Worm (Caenorhabditis elegans) whole organism, late embryonic: ENCODE measurements around the gene F20D1.22.
A peak's percentile ranks its signal among the peaks of the same experiment; 100 is the strongest.

ENCODE experiments used
- ahr-1 ChIP-seq: sonication (generic microtip); optimal IDR thresholded peaks from 2 replicates; lab custom pipeline; 2016; ENCODE audit warnings: missing genetic modification characterization, missing compliant biosample characterization
- ama-1 ChIP-seq: fragments of 150-350 bp; optimal IDR thresholded peaks from 2 replicates; lab custom pipeline; 2014
- ceh-18 ChIP-seq: sonication (generic microtip); optimal IDR thresholded peaks from 2 replicates; lab custom pipeline; 2016; ENCODE audit warnings: missing genetic modification characterization, missing compliant biosample characterization
- elt-4 ChIP-seq: sonication (generic microtip); optimal IDR thresholded peaks from 2 replicates; lab custom pipeline; 2016; ENCODE audit warnings: missing genetic modification characterization, missing compliant biosample characterization
- ets-4 ChIP-seq: sonication (generic microtip); optimal IDR thresholded peaks from 2 replicates; lab custom pipeline; 2016; ENCODE audit warnings: missing genetic modification characterization, missing compliant biosample characterization
- hlh-15 ChIP-seq: sonication (generic microtip); optimal IDR thresholded peaks from 2 replicates; lab custom pipeline; 2016; ENCODE audit warnings: missing genetic modification characterization, missing compliant biosample characterization
- nhr-11 ChIP-seq: fragments of 150-350 bp; optimal IDR thresholded peaks from 2 replicates; lab custom pipeline; 2014; ENCODE audit warnings: missing biosample characterization, missing genetic modification characterization
- nhr-232 ChIP-seq: sonication (generic microtip); optimal IDR thresholded peaks from 2 replicates; lab custom pipeline; 2016; ENCODE audit warnings: missing genetic modification characterization, missing compliant biosample characterization
- npax-4 ChIP-seq: sonication (generic microtip); optimal IDR thresholded peaks from 2 replicates; lab custom pipeline; 2016; ENCODE audit warnings: missing genetic modification characterization, missing compliant biosample characterization
- odd-2 ChIP-seq: sonication (generic microtip); optimal IDR thresholded peaks from 2 replicates; lab custom pipeline; 2017; ENCODE audit warnings: antibody characterized with exemption, mild to moderate bottlenecking, missing genetic modification characterization, missing compliant biosample characterization
- pax-1 ChIP-seq: fragments of 150-350 bp; optimal IDR thresholded peaks from 2 replicates; lab custom pipeline; 2014; ENCODE audit warnings: missing biosample characterization, missing genetic modification characterization
- rnt-1 ChIP-seq: sonication (generic microtip); optimal IDR thresholded peaks from 2 replicates; lab custom pipeline; 2016; ENCODE audit warnings: missing genetic modification characterization, missing compliant biosample characterization
- sox-2 ChIP-seq: fragments of 200-800 bp; sonication (Bioruptor generic); IDR thresholded peaks from 2 replicates; pipeline ENCODE4 v1.3.6; 2022; ENCODE audit warnings: missing genetic modification reagents, missing genetic modification characterization, missing compliant biosample characterization
- ttx-3 ChIP-seq: sonication (generic microtip); optimal IDR thresholded peaks from 2 replicates; lab custom pipeline; 2016; ENCODE audit warnings: missing genetic modification reagents, missing genetic modification characterization, missing compliant biosample characterization
- unc-3 ChIP-seq, 2 experiments: fragments of 200-800 bp in 1 of 2; sonication (Bioruptor generic) in 1 of 2; sonication (generic microtip) in 1 of 2; conservative IDR thresholded peaks in 1 of 2; optimal IDR thresholded peaks in 1 of 2; 2 replicates each; pipeline versions ENCODE4 v1.3.6 to Lab custom; 2016 to 2022; ENCODE audit warnings: missing compliant biosample characterization in 2 of 2, missing genetic modification characterization in 2 of 2, missing genetic modification reagents in 1 of 2
- unc-42 ChIP-seq: sonication (generic microtip); optimal IDR thresholded peaks from 2 replicates; lab custom pipeline; 2016; ENCODE audit warnings: missing genotype, missing genetic modification characterization, missing compliant biosample characterization
- unc-55 ChIP-seq: sonication (generic microtip); optimal IDR thresholded peaks from 2 replicates; lab custom pipeline; 2017; ENCODE audit warnings: missing biosample characterization, missing genetic modification reagents, missing genetic modification characterization

F20D1.22 gene

ce11 chrX:15010941-15011340 lies 44.3 kb downstream of the F20D1.22 start:
- TF ChIP-seq odd-2 (tag; lab: Kevin White, UChicago) (no peak), rnt-1 (tag; lab: Kevin White, UChicago) (no peak), npax-4 (no peak), ahr-1 (tag; lab: Kevin White, UChicago) (no peak), pax-1 (tag; lab: Kevin White, UChicago) (no peak)

- no peak for TF ChIP-seq elt-4 (tag; lab: Kevin White, UChicago)
- no peak for TF ChIP-seq nhr-232 (tag; lab: Kevin White, UChicago)
- no peak for TF ChIP-seq sox-2 (GFP tag; lab: Robert Waterston, UW)
- TF ChIP-seq unc-42 (tag; lab: Kevin White, UChicago) = peak; percentile 56
- no peak for TF ChIP-seq ama-1 (lab: Kevin White, UChicago)
- TF ChIP-seq ttx-3 (tag; lab: Kevin White, UChicago) = no peak
- 0 out of 2 replicates have a peak, but pooled peaks have one; percentile 28 for TF ChIP-seq unc-3 (GFP tag; conservative IDR thresholded peaks at IDR 0.05; lab: Robert Waterston, UW)
- peak; percentile 82 for TF ChIP-seq unc-3 (tag; optimal IDR thresholded peaks at IDR 0.05; lab: Kevin White, UChicago)
These were observed 45.1 kb downstream of the F20D1.22 start for ce11 chrX:15011526-15012274.

ce11 chrX:15013941-15014453 lies 47.4 kb downstream of the F20D1.22 start:
- TF ChIP-seq nhr-11 (no peak), hlh-15 (no peak), rnt-1 (tag; lab: Kevin White, UChicago) (peak; percentile 45), unc-55 (GFP tag; lab: Kevin White, UChicago) (peak; percentile 94), ceh-18 (tag; lab: Kevin White, UChicago) (peak; percentile 52)

ce11 chrX:15016102-15016501 lies 49.5 kb downstream of the F20D1.22 start:
- no peak for TF ChIP-seq ets-4 (tag; lab: Kevin White, UChicago)
